Worm (Caenorhabditis elegans) whole organism, early embryonic: ENCODE results near the gene C16D9.1.

Experiments
- B0310.2 ChIP-seq: sonication (generic microtip); optimal IDR thresholded peaks from 2 replicates; lab custom pipeline; 2016; ENCODE audit warnings: mild to moderate bottlenecking, missing genetic modification characterization, missing compliant biosample characterization
- F13C5.2 ChIP-seq: sonication (generic microtip); optimal IDR thresholded peaks from 2 replicates; lab custom pipeline; 2017; ENCODE audit warnings: mild to moderate bottlenecking, missing genetic modification characterization, inconsistent platforms, missing compliant biosample characterization
- aly-1 ChIP-seq: sonication (generic microtip); optimal IDR thresholded peaks from 2 replicates; lab custom pipeline; 2016; ENCODE audit warnings: missing genetic modification characterization, missing compliant biosample characterization
- ama-1 ChIP-seq: fragments of 150-350 bp; optimal IDR thresholded peaks from 2 replicates; lab custom pipeline; 2014
- ceh-13 ChIP-seq: fragments of 200-800 bp; sonication (Bioruptor generic); optimal IDR thresholded peaks from 2 replicates; lab custom pipeline; 2018; ENCODE audit warnings: mild to moderate bottlenecking, missing genetic modification characterization, missing compliant biosample characterization
- ceh-36 ChIP-seq: sonication (generic microtip); optimal IDR thresholded peaks from 2 replicates; lab custom pipeline; 2016; ENCODE audit warnings: missing genetic modification characterization, inconsistent platforms, missing compliant biosample characterization
- ets-7 ChIP-seq: sonication (generic microtip); optimal IDR thresholded peaks from 2 replicates; lab custom pipeline; 2016; ENCODE audit warnings: missing genotype, missing genetic modification characterization, missing compliant biosample characterization
- flt-1 ChIP-seq: fragments of 200-800 bp; sonication (Bioruptor generic); IDR thresholded peaks from 2 replicates; pipeline ENCODE4 v1.3.6; 2022; ENCODE audit warnings: missing genetic modification characterization, missing compliant biosample characterization
- hmg-4 ChIP-seq: fragments of 200-800 bp; sonication (Bioruptor generic); optimal IDR thresholded peaks from 2 replicates; lab custom pipeline; 2018; ENCODE audit warnings: mild to moderate bottlenecking, missing genetic modification characterization, missing compliant biosample characterization
- hnd-1 ChIP-seq: sonication (generic microtip); optimal IDR thresholded peaks from 2 replicates; lab custom pipeline; 2016; ENCODE audit warnings: missing genetic modification characterization, missing compliant biosample characterization
- scrt-1 ChIP-seq: fragments of 200-800 bp; sonication (Bioruptor generic); IDR thresholded peaks from 2 replicates; pipeline ENCODE4 v1.3.6; 2022; ENCODE audit warnings: missing genetic modification characterization, missing compliant biosample characterization
- tbx-11 ChIP-seq: fragments of 200-800 bp; sonication (Bioruptor generic); IDR thresholded peaks from 2 replicates; pipeline ENCODE4 v1.3.6; 2022; ENCODE audit warnings: missing genetic modification characterization, missing compliant biosample characterization
- tbx-37 ChIP-seq: fragments of 200-800 bp; sonication (Bioruptor generic); conservative IDR thresholded peaks from 2 replicates; pipeline ENCODE4 v1.3.6; 2022; ENCODE audit warnings: missing genetic modification reagents, missing genetic modification characterization, missing compliant biosample characterization
- tra-4 ChIP-seq: sonication (generic microtip); optimal IDR thresholded peaks from 2 replicates; lab custom pipeline; 2017; ENCODE audit warnings: missing genetic modification characterization, missing compliant biosample characterization

ce11 chrV:8238290-8238689 is 20.8 kb upstream of the C16D9.1 start, which contains the start of gene rol-3:
- TF ChIP-seq hmg-4 (GFP tag; lab: Kevin White, UChicago) (no peak), flt-1 (GFP tag; lab: Robert Waterston, UW) (no peak), ama-1 (lab: Kevin White, UChicago) (no peak), tbx-37 (GFP tag; lab: Robert Waterston, UW) (no peak), tbx-11 (no peak), B0310.2 (tag; lab: Kevin White, UChicago) (no peak), ceh-36 (no peak), tra-4 (no peak), ceh-13 (GFP tag; lab: Kevin White, UChicago) (no peak), ets-7 (tag; lab: Kevin White, UChicago) (no peak), aly-1 (tag; lab: Kevin White, UChicago) (no peak), scrt-1 (GFP tag; lab: Robert Waterston, UW) (no peak), hnd-1 (tag; lab: Kevin White, UChicago) (no peak), F13C5.2 (tag; lab: Kevin White, UChicago) (no peak)
